Worm (Caenorhabditis elegans) whole organism, midembryonic: Measurements from ENCODE around the gene sri-32.

Experiments used
- ref-1 ChIP-seq: fragments of 200-800 bp; sonication (Bioruptor generic); conservative IDR thresholded peaks from 2 replicates; pipeline ENCODE4 v1.3.6; 2022; ENCODE audit warnings: missing genetic modification reagents, missing genetic modification characterization, missing compliant biosample characterization
- ztf-29 ChIP-seq: fragments of 200-800 bp; sonication (Bioruptor generic); IDR thresholded peaks from 2 replicates; pipeline ENCODE4 v1.3.6; 2022; ENCODE audit warnings: missing genetic modification reagents, missing genetic modification characterization, missing compliant biosample characterization

- TF ChIP-seq ztf-29 (GFP tag; lab: Robert Waterston, UW) = no peak
- no peak for TF ChIP-seq ref-1
Measured at ce11 chrII:3198998-3199397, 44.7 kb upstream of the sri-32 start, which contains the start of gene sri-51.
